Worm (Caenorhabditis elegans) whole organism, young adult: ENCODE measurements around the gene cpna-2.

Source experiments
- C17E4.6 ChIP-seq: fragments of 200-800 bp; sonication (Bioruptor generic); IDR thresholded peaks from 2 replicates; pipeline ENCODE4 v1.3.6; 2022; ENCODE audit warnings: missing genetic modification reagents, missing genetic modification characterization, missing compliant biosample characterization
- F10E7.11 ChIP-seq: sonication (generic microtip); optimal IDR thresholded peaks from 2 replicates; lab custom pipeline; 2017; ENCODE audit warnings: mild to moderate bottlenecking, missing genetic modification characterization, moderate library complexity, missing compliant biosample characterization
- F22D6.2 ChIP-seq: sonication (generic microtip); optimal IDR thresholded peaks from 2 replicates; lab custom pipeline; 2016; ENCODE audit warnings: mild to moderate bottlenecking, missing genetic modification characterization, missing compliant biosample characterization
- F33H1.4 ChIP-seq: fragments of 200-800 bp; sonication (Bioruptor generic); IDR thresholded peaks from 2 replicates; pipeline ENCODE4 v1.3.6; 2022; ENCODE audit warnings: missing genetic modification reagents, missing genetic modification characterization, missing compliant biosample characterization
- Y53G8AR.9 ChIP-seq: fragments of 200-800 bp; sonication (Bioruptor generic); conservative IDR thresholded peaks from 2 replicates; pipeline ENCODE4 v1.3.6; 2022; ENCODE audit warnings: missing genetic modification reagents, missing genetic modification characterization, missing compliant biosample characterization
- Y67H2A.10 ChIP-seq: fragments of 200-800 bp; sonication (Bioruptor generic); conservative IDR thresholded peaks from 2 replicates; pipeline ENCODE4 v1.3.6; 2022; ENCODE audit warnings: missing genetic modification reagents, missing genetic modification characterization, missing compliant biosample characterization
- Y95B8A.8 ChIP-seq: fragments of 200-800 bp; sonication (Bioruptor generic); IDR thresholded peaks from 2 replicates; pipeline ENCODE4 v1.3.6; 2022; ENCODE audit warnings: missing genetic modification reagents, missing genetic modification characterization, missing compliant biosample characterization
- ZK185.1 ChIP-seq: sonication (generic microtip); optimal IDR thresholded peaks from 2 replicates; lab custom pipeline; 2016; ENCODE audit warnings: mild to moderate bottlenecking, missing genetic modification characterization, missing compliant biosample characterization; ENCODE audit not compliant: poor library complexity, severe bottlenecking
- aptf-3 ChIP-seq: fragments of 200-800 bp; sonication (Bioruptor generic); IDR thresholded peaks from 2 replicates; pipeline ENCODE4 v1.3.6; 2022; ENCODE audit warnings: missing genetic modification characterization, missing compliant biosample characterization
- attf-5 ChIP-seq: fragments of 200-800 bp; sonication (Bioruptor generic); optimal IDR thresholded peaks from 2 replicates; lab custom pipeline; 2018; ENCODE audit warnings: mild to moderate bottlenecking, missing genetic modification characterization, missing compliant biosample characterization
- bed-2 ChIP-seq: fragments of 200-800 bp; sonication (Bioruptor generic); IDR thresholded peaks from 2 replicates; pipeline ENCODE4 v1.3.6; 2022; ENCODE audit warnings: missing genetic modification reagents, missing genetic modification characterization, missing compliant biosample characterization
- cebp-1 ChIP-seq, 2 experiments: fragments of 200-800 bp in 1 of 2; sonication (Bioruptor generic) in 1 of 2; sonication (generic microtip) in 1 of 2; IDR thresholded peaks in 1 of 2; optimal IDR thresholded peaks in 1 of 2; 2 replicates each; pipeline versions ENCODE4 v1.3.6 to Lab custom; 2017 to 2022; ENCODE audit warnings: missing compliant biosample characterization in 2 of 2, missing genetic modification characterization in 2 of 2, mild to moderate bottlenecking in 1 of 2, missing genetic modification reagents in 1 of 2, moderate library complexity in 1 of 2
- ceh-100 ChIP-seq: fragments of 200-800 bp; sonication (Bioruptor generic); IDR thresholded peaks from 2 replicates; pipeline ENCODE4 v1.3.6; 2022; ENCODE audit warnings: missing genetic modification reagents, missing genetic modification characterization, missing compliant biosample characterization
- ceh-40 ChIP-seq: fragments of 200-800 bp; sonication (Bioruptor generic); IDR thresholded peaks from 2 replicates; pipeline ENCODE4 v1.3.6; 2022; ENCODE audit warnings: missing genetic modification characterization, missing compliant biosample characterization
- ceh-79 ChIP-seq: sonication (generic microtip); optimal IDR thresholded peaks from 2 replicates; lab custom pipeline; 2017; ENCODE audit warnings: mild to moderate bottlenecking, missing genetic modification characterization, missing compliant biosample characterization
- chd-7 ChIP-seq: sonication (generic microtip); optimal IDR thresholded peaks from 2 replicates; lab custom pipeline; 2016; ENCODE audit warnings: mild to moderate bottlenecking, missing genetic modification characterization, moderate library complexity, missing compliant biosample characterization
- die-1 ChIP-seq: sonication (generic microtip); optimal IDR thresholded peaks from 2 replicates; lab custom pipeline; 2016; ENCODE audit warnings: missing genotype, mild to moderate bottlenecking, missing genetic modification characterization, missing compliant biosample characterization
- dox-1 ChIP-seq: fragments of 200-800 bp; sonication (Bioruptor generic); IDR thresholded peaks from 2 replicates; pipeline ENCODE4 v1.3.6; 2022; ENCODE audit warnings: missing genetic modification reagents, missing genetic modification characterization, missing compliant biosample characterization
- dpl-1 ChIP-seq: fragments of 150-350 bp; optimal IDR thresholded peaks from 2 replicates; lab custom pipeline; 2014; ENCODE audit warnings: missing biosample characterization, missing genetic modification reagents, missing genetic modification characterization
- egl-44 ChIP-seq: fragments of 200-800 bp; sonication (Bioruptor generic); IDR thresholded peaks from 2 replicates; pipeline ENCODE4 v1.3.6; 2022; ENCODE audit warnings: missing genetic modification reagents, missing genetic modification characterization, missing compliant biosample characterization
- fkh-3 ChIP-seq: sonication (generic microtip); optimal IDR thresholded peaks from 2 replicates; lab custom pipeline; 2016; ENCODE audit warnings: mild to moderate bottlenecking, missing genetic modification characterization, missing compliant biosample characterization
- him-1 ChIP-seq: sonication (generic microtip); optimal IDR thresholded peaks from 2 replicates; lab custom pipeline; 2016; ENCODE audit warnings: missing genotype, missing genetic modification reagents, missing genetic modification characterization, missing compliant biosample characterization
- lin-26 ChIP-seq: fragments of 200-800 bp; sonication (Bioruptor generic); IDR thresholded peaks from 2 replicates; pipeline ENCODE4 v1.3.6; 2022; ENCODE audit warnings: missing genetic modification reagents, missing genetic modification characterization, missing compliant biosample characterization
- lin-35 ChIP-seq, 3 experiments: fragments of 150-350 bp in 2 of 3; sonication (generic microtip) in 1 of 3; optimal IDR thresholded peaks; 2 replicates each; lab custom pipeline; 2014 to 2018; ENCODE audit warnings: missing biosample characterization in 3 of 3, missing genetic modification characterization in 3 of 3, missing genetic modification reagents in 3 of 3
- lin-54 ChIP-seq: fragments of 200-800 bp; sonication (Bioruptor generic); optimal IDR thresholded peaks from 2 replicates; lab custom pipeline; 2018; ENCODE audit warnings: mild to moderate bottlenecking, missing genetic modification characterization, missing compliant biosample characterization
- lsy-27 ChIP-seq: sonication (generic microtip); optimal IDR thresholded peaks from 2 replicates; lab custom pipeline; 2017; ENCODE audit warnings: missing genetic modification characterization, mild to moderate bottlenecking, missing compliant biosample characterization, antibody characterized with exemption, missing genotype, borderline replicate concordance; ENCODE audit not compliant: insufficient read depth
- madf-10 ChIP-seq: sonication (generic microtip); optimal IDR thresholded peaks from 2 replicates; lab custom pipeline; 2016; ENCODE audit warnings: mild to moderate bottlenecking, missing genetic modification characterization, missing compliant biosample characterization
- madf-3 ChIP-seq: fragments of 200-800 bp; sonication (Bioruptor generic); IDR thresholded peaks from 2 replicates; pipeline ENCODE4 v1.3.6; 2022; ENCODE audit warnings: missing genetic modification reagents, missing genetic modification characterization, missing compliant biosample characterization
- madf-6 ChIP-seq: fragments of 200-800 bp; sonication (Bioruptor generic); IDR thresholded peaks from 2 replicates; pipeline ENCODE4 v1.3.6; 2022; ENCODE audit warnings: missing genetic modification reagents, missing genetic modification characterization, missing compliant biosample characterization
- madf-8 ChIP-seq: fragments of 200-800 bp; sonication (Bioruptor generic); conservative IDR thresholded peaks from 2 replicates; pipeline ENCODE4 v1.3.6; 2022; ENCODE audit warnings: missing genetic modification reagents, missing genetic modification characterization, missing compliant biosample characterization
- mcd-1 ChIP-seq: fragments of 200-800 bp; sonication (Bioruptor generic); IDR thresholded peaks from 2 replicates; pipeline ENCODE4 v1.3.6; 2022; ENCODE audit warnings: missing genetic modification reagents, missing genetic modification characterization, missing compliant biosample characterization
- mes-4 ChIP-seq: sonication (generic microtip); optimal IDR thresholded peaks from 2 replicates; lab custom pipeline; 2016; ENCODE audit warnings: missing genotype, missing genetic modification characterization, missing compliant biosample characterization
- mxl-1 ChIP-seq: sonication (generic microtip); optimal IDR thresholded peaks from 2 replicates; lab custom pipeline; 2016; ENCODE audit warnings: missing genetic modification characterization, missing compliant biosample characterization
- nhr-80 ChIP-seq: sonication (generic microtip); optimal IDR thresholded peaks from 2 replicates; lab custom pipeline; 2016; ENCODE audit warnings: missing genetic modification characterization, missing compliant biosample characterization
- nhr-90 ChIP-seq: sonication (generic microtip); optimal IDR thresholded peaks from 2 replicates; lab custom pipeline; 2016; ENCODE audit warnings: missing genotype, mild to moderate bottlenecking, missing genetic modification characterization, missing compliant biosample characterization
- pbrm-1 ChIP-seq: fragments of 200-800 bp; sonication (Bioruptor generic); IDR thresholded peaks from 2 replicates; pipeline ENCODE4 v1.3.6; 2022; ENCODE audit warnings: missing genetic modification reagents, missing genetic modification characterization, missing compliant biosample characterization
- rec-8 ChIP-seq, 2 experiments: sonication (generic microtip); optimal IDR thresholded peaks; 2 replicates each; lab custom pipeline; 2016; ENCODE audit warnings: mild to moderate bottlenecking in 2 of 2, missing genetic modification characterization in 2 of 2, missing genetic modification reagents in 2 of 2, missing genotype in 2 of 2, missing biosample characterization in 1 of 2, missing compliant biosample characterization in 1 of 2, moderate library complexity in 1 of 2
- rpc-1 ChIP-seq, 2 experiments: fragments of 150-350 bp in 1 of 2; sonication (generic microtip) in 1 of 2; optimal IDR thresholded peaks; 2 replicates each; lab custom pipeline; 2014 to 2018; ENCODE audit warnings: missing biosample characterization in 1 of 2, missing genetic modification characterization in 1 of 2, missing genetic modification reagents in 1 of 2, missing genotype in 1 of 2
- sea-2 ChIP-seq: fragments of 200-800 bp; sonication (Bioruptor generic); IDR thresholded peaks from 2 replicates; pipeline ENCODE4 v1.3.6; 2022; ENCODE audit warnings: missing genetic modification characterization, missing compliant biosample characterization
- snpc-3.4 ChIP-seq: sonication (generic microtip); optimal IDR thresholded peaks from 2 replicates; lab custom pipeline; 2017; ENCODE audit warnings: missing genetic modification characterization, mild to moderate bottlenecking, missing compliant biosample characterization, antibody characterized with exemption, moderate library complexity, missing genotype, missing genetic modification reagents
- somi-1 ChIP-seq: fragments of 200-800 bp; sonication (Bioruptor generic); optimal IDR thresholded peaks from 2 replicates; lab custom pipeline; 2018; ENCODE audit warnings: mild to moderate bottlenecking, missing genetic modification characterization, missing compliant biosample characterization
- tbp1 ChIP-seq: fragments of 200-800 bp; sonication (Bioruptor generic); optimal IDR thresholded peaks from 2 replicates; lab custom pipeline; 2018; ENCODE audit warnings: mild to moderate bottlenecking, missing genetic modification characterization, missing compliant biosample characterization
- unc-130 ChIP-seq: sonication (generic microtip); optimal IDR thresholded peaks from 2 replicates; lab custom pipeline; 2016; ENCODE audit warnings: missing genetic modification reagents, missing genetic modification characterization, missing compliant biosample characterization
- zim-3 ChIP-seq: sonication (generic microtip); optimal IDR thresholded peaks from 2 replicates; lab custom pipeline; 2017; ENCODE audit warnings: mild to moderate bottlenecking, missing genetic modification characterization, moderate library complexity, missing compliant biosample characterization
- ztf-18 ChIP-seq: sonication (generic microtip); optimal IDR thresholded peaks from 2 replicates; lab custom pipeline; 2016; ENCODE audit warnings: missing genotype, mild to moderate bottlenecking, missing genetic modification characterization, missing compliant biosample characterization
- ztf-26 ChIP-seq: sonication (generic microtip); optimal IDR thresholded peaks from 2 replicates; lab custom pipeline; 2017; ENCODE audit warnings: missing genetic modification characterization, missing compliant biosample characterization
- ztf-3 ChIP-seq: fragments of 200-800 bp; sonication (Bioruptor generic); optimal IDR thresholded peaks from 2 replicates; lab custom pipeline; 2018; ENCODE audit warnings: mild to moderate bottlenecking, missing genetic modification characterization, missing compliant biosample characterization

The cpna-2 gene

DNA sequence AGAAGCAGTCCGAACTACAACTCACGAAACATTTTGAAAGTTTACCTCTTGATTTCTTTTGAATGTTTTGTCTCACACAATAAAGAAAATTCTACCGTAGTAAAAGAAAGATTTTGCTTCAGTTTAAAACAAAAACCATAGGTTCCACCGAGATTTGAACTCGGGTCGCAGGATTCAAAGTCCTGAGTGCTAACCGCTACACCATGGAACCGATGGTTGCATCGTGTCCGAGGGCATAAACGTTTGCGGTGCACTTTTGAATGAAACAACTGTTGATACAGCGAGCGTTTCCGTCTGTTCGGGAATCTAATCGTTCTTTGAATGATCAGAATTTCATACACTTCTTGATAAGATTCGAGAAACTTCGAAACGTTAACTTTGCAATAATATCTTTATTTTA lies 32.1 kb downstream of the cpna-2 start (continued):
- peak; percentile 59 for TF ChIP-seq ztf-3
- peak; percentile 79 for TF ChIP-seq him-1 (tag; lab: Kevin White, UChicago)
- TF ChIP-seq Y67H2A.10 (GFP tag; lab: Robert Waterston, UW) = no peak
- TF ChIP-seq ztf-26 (tag; lab: Kevin White, UChicago) = peak; percentile 17
- peak; percentile 30 for TF ChIP-seq somi-1 (GFP tag; lab: Kevin White, UChicago)
- peak; percentile 55 for TF ChIP-seq lin-54 (GFP tag; lab: Kevin White, UChicago)
- TF ChIP-seq zim-3 = peak; percentile 18
- TF ChIP-seq nhr-80 (tag; lab: Kevin White, UChicago) = peak; percentile 63
- TF ChIP-seq lin-35 (GFP tag; optimal IDR thresholded peaks at IDR 0.05; lab: Kevin White, UChicago) = peak in 1 of 3 experiments; percentile 10
- no peak for TF ChIP-seq sea-2
- TF ChIP-seq mes-4 = peak; percentile 8
- no peak for TF ChIP-seq bed-2
- peak; percentile 78 for TF ChIP-seq die-1 (tag; lab: Kevin White, UChicago)
- TF ChIP-seq nhr-90 (tag; lab: Kevin White, UChicago) = peak; percentile 68
- peak; percentile 74 for TF ChIP-seq rpc-1 (optimal IDR thresholded peaks at IDR 0.05; lab: Kevin White, UChicago)
- TF ChIP-seq rpc-1 (tag; optimal IDR thresholded peaks at IDR 0.05; lab: Kevin White, UChicago) = peak; percentile 90
- TF ChIP-seq F10E7.11 (tag; lab: Kevin White, UChicago) = no peak
- TF ChIP-seq tbp1 (GFP tag; lab: Kevin White, UChicago) = peak; percentile 92
- TF ChIP-seq pbrm-1 (GFP tag; lab: Robert Waterston, UW) = peak; percentile 72
- TF ChIP-seq lsy-27 (tag; lab: Kevin White, UChicago) = no peak
- TF ChIP-seq cebp-1 (GFP tag; IDR thresholded peaks at IDR 0.05; lab: Robert Waterston, UW) = no peak
- peak; percentile 58 for TF ChIP-seq cebp-1 (tag; optimal IDR thresholded peaks at IDR 0.05; lab: Kevin White, UChicago)
- TF ChIP-seq F22D6.2 = peak; percentile 38
- TF ChIP-seq dox-1 (GFP tag; lab: Robert Waterston, UW) = peak; percentile 65; the same call in 1 of the 2 replicates
- TF ChIP-seq C17E4.6 = 0 out of 2 replicates have a peak, but pooled peaks have one; percentile 48
- peak; percentile 25 for TF ChIP-seq mxl-1 (tag; lab: Kevin White, UChicago)
- TF ChIP-seq Y95B8A.8 (GFP tag; lab: Robert Waterston, UW) = 0 out of 2 replicates have a peak, but pooled peaks have one; percentile 10
- peak; percentile 35 for TF ChIP-seq unc-130 (GFP tag; lab: Kevin White, UChicago)
- peak; percentile 83 for TF ChIP-seq lin-26 (GFP tag; lab: Robert Waterston, UW)
- TF ChIP-seq aptf-3 (GFP tag; lab: Robert Waterston, UW) = 0 out of 2 replicates have a peak, but pooled peaks have one; percentile 42
- peak; percentile 59 for TF ChIP-seq ztf-18 (tag; lab: Kevin White, UChicago)
- peak; percentile 51 for TF ChIP-seq chd-7 (tag; lab: Kevin White, UChicago)
- TF ChIP-seq attf-5 = peak; percentile 61
- no peak for TF ChIP-seq dpl-1 (GFP tag; lab: Kevin White, UChicago)
- TF ChIP-seq ceh-40 (GFP tag; lab: Robert Waterston, UW) = 0 out of 2 replicates have a peak, but pooled peaks have one; percentile 28
- TF ChIP-seq madf-6 = peak; percentile 70
- peak; percentile 54 for TF ChIP-seq madf-10 (tag; lab: Kevin White, UChicago)
- peak; percentile 54 for TF ChIP-seq ceh-79 (tag; lab: Kevin White, UChicago)
- TF ChIP-seq madf-3 (GFP tag; lab: Robert Waterston, UW) = 0 out of 2 replicates have a peak, but pooled peaks have one; percentile 25
- peak; percentile 67 for TF ChIP-seq ZK185.1 (tag; lab: Kevin White, UChicago)
- TF ChIP-seq Y53G8AR.9 (GFP tag; lab: Robert Waterston, UW) = peak; percentile 63; the same call in 1 of the 2 replicates
- TF ChIP-seq fkh-3 (tag; lab: Kevin White, UChicago) = no peak
- TF ChIP-seq egl-44 (GFP tag; lab: Robert Waterston, UW) = 0 out of 2 replicates have a peak, but pooled peaks have one; percentile 36
- peak; percentile 57 for TF ChIP-seq madf-8 (GFP tag; lab: Robert Waterston, UW)
- peak in 1 of 2 experiments; percentile 38 for TF ChIP-seq rec-8 (tag; optimal IDR thresholded peaks at IDR 0.05; lab: Kevin White, UChicago)
- peak; percentile 17 for TF ChIP-seq snpc-3.4 (tag; lab: Kevin White, UChicago)
- TF ChIP-seq mcd-1 = peak; percentile 59
- peak; percentile 47 for TF ChIP-seq F33H1.4 (GFP tag; lab: Robert Waterston, UW)
- peak; percentile 62 for TF ChIP-seq ceh-100 (GFP tag; lab: Robert Waterston, UW)
